Worm (Caenorhabditis elegans) whole organism, early embryonic: ENCODE measurements around the gene nas-10.

Source experiments
- F13C5.2 ChIP-seq: sonication (generic microtip); optimal IDR thresholded peaks from 2 replicates; lab custom pipeline; 2017; ENCODE audit warnings: mild to moderate bottlenecking, missing genetic modification characterization, inconsistent platforms, missing compliant biosample characterization
- aly-1 ChIP-seq: sonication (generic microtip); optimal IDR thresholded peaks from 2 replicates; lab custom pipeline; 2016; ENCODE audit warnings: missing genetic modification characterization, missing compliant biosample characterization
- ama-1 ChIP-seq: fragments of 150-350 bp; optimal IDR thresholded peaks from 2 replicates; lab custom pipeline; 2014
- ceh-13 ChIP-seq: fragments of 200-800 bp; sonication (Bioruptor generic); optimal IDR thresholded peaks from 2 replicates; lab custom pipeline; 2018; ENCODE audit warnings: mild to moderate bottlenecking, missing genetic modification characterization, missing compliant biosample characterization
- ceh-36 ChIP-seq: sonication (generic microtip); optimal IDR thresholded peaks from 2 replicates; lab custom pipeline; 2016; ENCODE audit warnings: missing genetic modification characterization, inconsistent platforms, missing compliant biosample characterization
- ets-7 ChIP-seq: sonication (generic microtip); optimal IDR thresholded peaks from 2 replicates; lab custom pipeline; 2016; ENCODE audit warnings: missing genotype, missing genetic modification characterization, missing compliant biosample characterization
- flt-1 ChIP-seq: fragments of 200-800 bp; sonication (Bioruptor generic); IDR thresholded peaks from 2 replicates; pipeline ENCODE4 v1.3.6; 2022; ENCODE audit warnings: missing genetic modification characterization, missing compliant biosample characterization
- hmbx-1 ChIP-seq: sonication (generic microtip); optimal IDR thresholded peaks from 2 replicates; lab custom pipeline; 2016; ENCODE audit warnings: mild to moderate bottlenecking, missing genetic modification characterization, missing compliant biosample characterization
- hmg-4 ChIP-seq: fragments of 200-800 bp; sonication (Bioruptor generic); optimal IDR thresholded peaks from 2 replicates; lab custom pipeline; 2018; ENCODE audit warnings: mild to moderate bottlenecking, missing genetic modification characterization, missing compliant biosample characterization
- pes-1 ChIP-seq: fragments of 200-800 bp; sonication (Bioruptor generic); IDR thresholded peaks from 2 replicates; pipeline ENCODE4 v1.3.6; 2022; ENCODE audit warnings: missing genetic modification reagents, missing genetic modification characterization, missing compliant biosample characterization
- tbx-11 ChIP-seq: fragments of 200-800 bp; sonication (Bioruptor generic); IDR thresholded peaks from 2 replicates; pipeline ENCODE4 v1.3.6; 2022; ENCODE audit warnings: missing genetic modification characterization, missing compliant biosample characterization
- tbx-37 ChIP-seq: fragments of 200-800 bp; sonication (Bioruptor generic); conservative IDR thresholded peaks from 2 replicates; pipeline ENCODE4 v1.3.6; 2022; ENCODE audit warnings: missing genetic modification reagents, missing genetic modification characterization, missing compliant biosample characterization

ce11 chrX:11010565-11010964 lies 47.3 kb upstream of the nas-10 start, which contains the start of gene F58A3.4:
- TF ChIP-seq pes-1 (GFP tag; lab: Robert Waterston, UW) = no peak
- TF ChIP-seq flt-1 (GFP tag; lab: Robert Waterston, UW) = no peak
- TF ChIP-seq aly-1 = no peak
- no peak for TF ChIP-seq hmg-4
- no peak for TF ChIP-seq ama-1
- TF ChIP-seq ceh-36 = no peak
- TF ChIP-seq tbx-37 = no peak
- no peak for TF ChIP-seq ceh-13
- no peak for TF ChIP-seq ets-7 (tag; lab: Kevin White, UChicago)
- TF ChIP-seq hmbx-1 = no peak
- no peak for TF ChIP-seq F13C5.2 (tag; lab: Kevin White, UChicago)
- TF ChIP-seq tbx-11 (GFP tag; lab: Robert Waterston, UW) = no peak
